Fruit fly (Drosophila melanogaster): Measurements from ENCODE around the gene CG14877.
A peak's percentile ranks its signal among the peaks of the same experiment; 100 is the strongest.

DNA sequence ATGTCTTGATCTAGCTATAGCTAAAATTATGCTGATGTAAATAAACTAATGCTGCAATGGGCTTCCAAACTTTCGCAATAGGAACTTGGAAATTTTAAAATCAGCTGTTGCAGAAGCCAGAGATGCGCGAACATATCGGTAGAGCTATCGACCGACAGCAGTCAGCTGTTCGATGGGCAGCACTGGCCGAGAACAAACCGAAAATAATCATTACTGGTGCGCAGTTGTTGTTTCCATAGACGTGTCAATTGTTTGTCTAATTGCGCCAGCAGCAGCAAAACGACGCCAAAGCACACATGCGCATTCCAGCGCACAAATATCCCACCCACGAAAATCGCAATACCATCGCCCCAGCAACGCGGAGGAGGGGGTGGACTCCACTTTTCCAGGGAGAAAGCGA, 39.1 kb upstream of the CG14877 start, which contains the start of gene Sap47:
- TF ChIP-seq ems (GFP tag; optimal IDR thresholded peaks at IDR 0.05) (no peak), HLH54F (GFP tag; optimal IDR thresholded peaks at IDR 0.05) (no peak), CG10267 (tag; optimal IDR thresholded peaks at IDR 0.05) (peak; percentile 5), CG11696 (GFP tag; IDR thresholded peaks at IDR 0.05) (no peak), lbe (GFP tag; optimal IDR thresholded peaks at IDR 0.05) (no peak), jigr1 (GFP tag; IDR thresholded peaks at IDR 0.05) (no peak)
